Worm (Caenorhabditis elegans) whole organism, L3 larva: ENCODE measurements around the gene acs-21.

ENCODE experiments used
- aly-2 ChIP-seq: fragments of 150-350 bp; optimal IDR thresholded peaks from 2 replicates; lab custom pipeline; 2014; ENCODE audit warnings: missing biosample characterization, missing genetic modification characterization
- elt-3 ChIP-seq, 3 experiments: fragments of 150-350 bp in 1 of 3; sonication (generic microtip) in 2 of 3; optimal IDR thresholded peaks; 2 replicates in 2 of 3; 4 replicates in 1 of 3; lab custom pipeline; 2014 to 2017; ENCODE audit warnings: missing biosample characterization in 3 of 3, missing genetic modification characterization in 3 of 3
- fkh-10 ChIP-seq: sonication (generic microtip); optimal IDR thresholded peaks from 2 replicates; lab custom pipeline; 2017; ENCODE audit warnings: missing biosample characterization, missing genetic modification reagents, missing genetic modification characterization
- jun-1 ChIP-seq: fragments of 150-350 bp; optimal IDR thresholded peaks from 2 replicates; lab custom pipeline; 2014; ENCODE audit warnings: missing biosample characterization, missing genetic modification reagents, missing genetic modification characterization
- lsy-12 ChIP-seq: sonication (generic microtip); optimal IDR thresholded peaks from 2 replicates; lab custom pipeline; 2016; ENCODE audit warnings: mild to moderate bottlenecking, missing genetic modification characterization, missing compliant biosample characterization
- mdl-1 ChIP-seq: fragments of 150-350 bp; optimal IDR thresholded peaks from 2 replicates; lab custom pipeline; 2014; ENCODE audit warnings: missing biosample characterization, missing genetic modification characterization
- nhr-28 ChIP-seq: fragments of 150-350 bp; optimal IDR thresholded peaks from 2 replicates; lab custom pipeline; 2014; ENCODE audit warnings: missing biosample characterization, missing genetic modification characterization
- nhr-43 ChIP-seq: sonication (generic microtip); optimal IDR thresholded peaks from 2 replicates; lab custom pipeline; 2016; ENCODE audit warnings: mild to moderate bottlenecking, missing genetic modification characterization, missing compliant biosample characterization; ENCODE audit not compliant: poor library complexity, severe bottlenecking
- pha-4 ChIP-seq: fragments of 150-350 bp; optimal IDR thresholded peaks from 2 replicates; lab custom pipeline; 2014; ENCODE audit warnings: missing biosample characterization, missing genetic modification reagents, missing genetic modification characterization
- sea-2 ChIP-seq: fragments of 150-350 bp; sonication (generic microtip); optimal IDR thresholded peaks from 4 replicates; lab custom pipeline; 2014; ENCODE audit warnings: missing biosample characterization, missing genetic modification reagents, missing genetic modification characterization
- snpc-4 ChIP-seq: fragments of 150-350 bp; optimal IDR thresholded peaks from 2 replicates; lab custom pipeline; 2014; ENCODE audit warnings: missing biosample characterization, missing genetic modification characterization
- tbx-2 ChIP-seq: sonication (generic microtip); optimal IDR thresholded peaks from 2 replicates; lab custom pipeline; 2016; ENCODE audit warnings: mild to moderate bottlenecking, missing genetic modification characterization, missing compliant biosample characterization
- unc-39 ChIP-seq: sonication (generic microtip); optimal IDR thresholded peaks from 4 replicates; lab custom pipeline; 2017; ENCODE audit warnings: missing biosample characterization, missing genetic modification characterization
- unc-62 ChIP-seq: fragments of 150-350 bp; sonication (generic microtip); optimal IDR thresholded peaks from 4 replicates; lab custom pipeline; 2014; ENCODE audit warnings: missing biosample characterization, missing genetic modification reagents, missing genetic modification characterization

- TF ChIP-seq jun-1 (tag; lab: Kevin White, UChicago) (no peak), sea-2 (GFP tag; lab: Kevin White, UChicago) (no peak), unc-39 (no peak), fkh-10 (GFP tag; lab: Kevin White, UChicago) (no peak), mdl-1 (no peak), tbx-2 (tag; lab: Kevin White, UChicago) (no peak), elt-3 (tag; optimal IDR thresholded peaks at IDR 0.05; lab: Kevin White, UChicago) (no peak), unc-62 (no peak), nhr-28 (tag; lab: Kevin White, UChicago) (no peak), nhr-43 (no peak), aly-2 (tag; lab: Kevin White, UChicago) (no peak), lsy-12 (tag; lab: Kevin White, UChicago) (no peak), pha-4 (tag; lab: Kevin White, UChicago) (no peak), snpc-4 (tag; lab: Kevin White, UChicago) (no peak)
These were observed 47.9 kb upstream of the acs-21 start for ce11 chrV:3040930-3041329.
